Worm (Caenorhabditis elegans) whole organism, young adult: ENCODE data around the gene anp-1.
A peak's percentile ranks its signal among the peaks of the same experiment; 100 is the strongest.

Experiments used
- F22D6.2 ChIP-seq: sonication (generic microtip); optimal IDR thresholded peaks from 2 replicates; lab custom pipeline; 2016; ENCODE audit warnings: mild to moderate bottlenecking, missing genetic modification characterization, missing compliant biosample characterization
- F39B2.1 ChIP-seq: fragments of 200-800 bp; sonication (Bioruptor generic); IDR thresholded peaks from 2 replicates; pipeline ENCODE4 v1.3.6; 2022; ENCODE audit warnings: missing genetic modification reagents, missing genetic modification characterization, missing compliant biosample characterization
- F55B11.4 ChIP-seq: sonication (generic microtip); optimal IDR thresholded peaks from 2 replicates; lab custom pipeline; 2016; ENCODE audit warnings: missing compliant biosample characterization, missing genetic modification characterization, borderline replicate concordance; ENCODE audit not compliant: insufficient read depth
- F57A8.1 ChIP-seq: fragments of 200-800 bp; sonication (Bioruptor generic); optimal IDR thresholded peaks from 2 replicates; lab custom pipeline; 2018; ENCODE audit warnings: mild to moderate bottlenecking, missing genetic modification characterization, moderate library complexity, missing compliant biosample characterization
- K11D2.4 ChIP-seq: fragments of 200-800 bp; sonication (Bioruptor generic); IDR thresholded peaks from 2 replicates; pipeline ENCODE4 v1.3.6; 2022; ENCODE audit warnings: missing genetic modification reagents, missing genetic modification characterization, missing compliant biosample characterization
- Y67H2A.10 ChIP-seq: fragments of 200-800 bp; sonication (Bioruptor generic); conservative IDR thresholded peaks from 2 replicates; pipeline ENCODE4 v1.3.6; 2022; ENCODE audit warnings: missing genetic modification reagents, missing genetic modification characterization, missing compliant biosample characterization
- Y95B8A.8 ChIP-seq: fragments of 200-800 bp; sonication (Bioruptor generic); IDR thresholded peaks from 2 replicates; pipeline ENCODE4 v1.3.6; 2022; ENCODE audit warnings: missing genetic modification reagents, missing genetic modification characterization, missing compliant biosample characterization
- ama-1 ChIP-seq, 3 experiments: fragments of 150-350 bp in 1 of 3; sonication (generic microtip) in 2 of 3; optimal IDR thresholded peaks; 2 replicates each; lab custom pipeline; 2014 to 2018; ENCODE audit warnings: missing biosample characterization in 2 of 3, missing genetic modification characterization in 2 of 3, missing genetic modification reagents in 2 of 3
- aptf-3 ChIP-seq: fragments of 200-800 bp; sonication (Bioruptor generic); IDR thresholded peaks from 2 replicates; pipeline ENCODE4 v1.3.6; 2022; ENCODE audit warnings: missing genetic modification characterization, missing compliant biosample characterization
- atf-7 ChIP-seq: sonication (generic microtip); optimal IDR thresholded peaks from 2 replicates; lab custom pipeline; 2017; ENCODE audit warnings: mild to moderate bottlenecking, missing genetic modification characterization, missing compliant biosample characterization
- attf-3 ChIP-seq: fragments of 200-800 bp; sonication (Bioruptor generic); conservative IDR thresholded peaks from 2 replicates; pipeline ENCODE4 v1.3.6; 2022; ENCODE audit warnings: missing genetic modification reagents, missing genetic modification characterization, missing compliant biosample characterization
- attf-6 ChIP-seq: fragments of 200-800 bp; sonication (Bioruptor generic); IDR thresholded peaks from 2 replicates; pipeline ENCODE4 v1.3.6; 2022; ENCODE audit warnings: missing genetic modification reagents, missing genetic modification characterization, missing compliant biosample characterization
- bed-1 ChIP-seq: fragments of 200-800 bp; sonication (Bioruptor generic); IDR thresholded peaks from 2 replicates; pipeline ENCODE4 v1.3.6; 2022; ENCODE audit warnings: missing genetic modification reagents, missing genetic modification characterization, missing compliant biosample characterization
- ccch-3 ChIP-seq: fragments of 200-800 bp; sonication (Bioruptor generic); optimal IDR thresholded peaks from 2 replicates; lab custom pipeline; 2018; ENCODE audit warnings: mild to moderate bottlenecking, missing genetic modification characterization, missing compliant biosample characterization
- ceh-27 ChIP-seq: fragments of 200-800 bp; sonication (Bioruptor generic); optimal IDR thresholded peaks from 2 replicates; lab custom pipeline; 2018; ENCODE audit warnings: mild to moderate bottlenecking, missing genetic modification characterization, moderate library complexity, missing compliant biosample characterization
- ceh-40 ChIP-seq: fragments of 200-800 bp; sonication (Bioruptor generic); IDR thresholded peaks from 2 replicates; pipeline ENCODE4 v1.3.6; 2022; ENCODE audit warnings: missing genetic modification characterization, missing compliant biosample characterization
- ceh-91 ChIP-seq: fragments of 200-800 bp; sonication (Bioruptor generic); IDR thresholded peaks from 2 replicates; pipeline ENCODE4 v1.3.6; 2022; ENCODE audit warnings: missing genetic modification reagents, missing genetic modification characterization, missing compliant biosample characterization
- dpff-1 ChIP-seq: sonication (generic microtip); optimal IDR thresholded peaks from 2 replicates; lab custom pipeline; 2017; ENCODE audit warnings: mild to moderate bottlenecking, missing genetic modification characterization, missing compliant biosample characterization
- efl-1 ChIP-seq: fragments of 150-350 bp; optimal IDR thresholded peaks from 2 replicates; lab custom pipeline; 2014; ENCODE audit warnings: missing biosample characterization, missing genetic modification reagents, missing genetic modification characterization
- ets-4 ChIP-seq: fragments of 200-800 bp; sonication (Bioruptor generic); optimal IDR thresholded peaks from 2 replicates; lab custom pipeline; 2018; ENCODE audit warnings: mild to moderate bottlenecking, missing genetic modification characterization, missing compliant biosample characterization
- hlh-26 ChIP-seq: fragments of 200-800 bp; sonication (Bioruptor generic); conservative IDR thresholded peaks from 2 replicates; pipeline ENCODE4 v1.3.6; 2022; ENCODE audit warnings: missing genetic modification reagents, missing genetic modification characterization, missing compliant biosample characterization
- hmg-20 ChIP-seq: fragments of 200-800 bp; sonication (Bioruptor generic); IDR thresholded peaks from 2 replicates; pipeline ENCODE4 v1.3.6; 2022; ENCODE audit warnings: missing genetic modification reagents, missing genetic modification characterization, missing compliant biosample characterization
- lag-1 ChIP-seq: fragments of 200-800 bp; sonication (Bioruptor generic); IDR thresholded peaks from 2 replicates; pipeline ENCODE4 v1.3.6; 2022; ENCODE audit warnings: missing genetic modification reagents, missing genetic modification characterization, missing compliant biosample characterization
- let-526 ChIP-seq: fragments of 200-800 bp; sonication (Bioruptor generic); IDR thresholded peaks from 2 replicates; pipeline ENCODE4 v1.3.6; 2022; ENCODE audit warnings: missing genetic modification reagents, missing genetic modification characterization, missing compliant biosample characterization
- lin-35 ChIP-seq, 3 experiments: fragments of 150-350 bp in 2 of 3; sonication (generic microtip) in 1 of 3; optimal IDR thresholded peaks; 2 replicates each; lab custom pipeline; 2014 to 2018; ENCODE audit warnings: missing biosample characterization in 3 of 3, missing genetic modification characterization in 3 of 3, missing genetic modification reagents in 3 of 3
- lin-40 ChIP-seq: sonication (generic microtip); optimal IDR thresholded peaks from 2 replicates; lab custom pipeline; 2016; ENCODE audit warnings: missing genetic modification characterization, mild to moderate bottlenecking, missing compliant biosample characterization, missing genotype, missing genetic modification reagents
- lsl-1 ChIP-seq: fragments of 200-800 bp; sonication (Bioruptor generic); optimal IDR thresholded peaks from 2 replicates; lab custom pipeline; 2018; ENCODE audit warnings: mild to moderate bottlenecking, missing genetic modification characterization, moderate library complexity, missing compliant biosample characterization
- lsy-27 ChIP-seq: sonication (generic microtip); optimal IDR thresholded peaks from 2 replicates; lab custom pipeline; 2017; ENCODE audit warnings: missing genetic modification characterization, mild to moderate bottlenecking, missing compliant biosample characterization, antibody characterized with exemption, missing genotype, borderline replicate concordance; ENCODE audit not compliant: insufficient read depth
- madf-10 ChIP-seq: sonication (generic microtip); optimal IDR thresholded peaks from 2 replicates; lab custom pipeline; 2016; ENCODE audit warnings: mild to moderate bottlenecking, missing genetic modification characterization, missing compliant biosample characterization
- madf-3 ChIP-seq: fragments of 200-800 bp; sonication (Bioruptor generic); IDR thresholded peaks from 2 replicates; pipeline ENCODE4 v1.3.6; 2022; ENCODE audit warnings: missing genetic modification reagents, missing genetic modification characterization, missing compliant biosample characterization
- mel-28 ChIP-seq: sonication (generic microtip); optimal IDR thresholded peaks from 2 replicates; lab custom pipeline; 2016; ENCODE audit warnings: borderline replicate concordance, mild to moderate bottlenecking, missing genetic modification characterization, missing compliant biosample characterization
- mes-4 ChIP-seq: sonication (generic microtip); optimal IDR thresholded peaks from 2 replicates; lab custom pipeline; 2016; ENCODE audit warnings: missing genotype, missing genetic modification characterization, missing compliant biosample characterization
- mxl-1 ChIP-seq: sonication (generic microtip); optimal IDR thresholded peaks from 2 replicates; lab custom pipeline; 2016; ENCODE audit warnings: missing genetic modification characterization, missing compliant biosample characterization
- nhr-120 ChIP-seq: fragments of 200-800 bp; sonication (Bioruptor generic); IDR thresholded peaks from 2 replicates; pipeline ENCODE4 v1.3.6; 2022; ENCODE audit warnings: missing genetic modification characterization, missing compliant biosample characterization
- nhr-179 ChIP-seq: sonication (generic microtip); optimal IDR thresholded peaks from 2 replicates; lab custom pipeline; 2016; ENCODE audit warnings: mild to moderate bottlenecking, missing genetic modification characterization, missing compliant biosample characterization
- pbrm-1 ChIP-seq: fragments of 200-800 bp; sonication (Bioruptor generic); IDR thresholded peaks from 2 replicates; pipeline ENCODE4 v1.3.6; 2022; ENCODE audit warnings: missing genetic modification reagents, missing genetic modification characterization, missing compliant biosample characterization
- rec-8 ChIP-seq, 2 experiments: sonication (generic microtip); optimal IDR thresholded peaks; 2 replicates each; lab custom pipeline; 2016; ENCODE audit warnings: mild to moderate bottlenecking in 2 of 2, missing genetic modification characterization in 2 of 2, missing genetic modification reagents in 2 of 2, missing genotype in 2 of 2, missing biosample characterization in 1 of 2, missing compliant biosample characterization in 1 of 2, moderate library complexity in 1 of 2
- repo-1 ChIP-seq: sonication (generic microtip); optimal IDR thresholded peaks from 2 replicates; lab custom pipeline; 2017; ENCODE audit warnings: mild to moderate bottlenecking, missing genetic modification characterization, missing compliant biosample characterization
- sdz-38 ChIP-seq: sonication (generic microtip); optimal IDR thresholded peaks from 2 replicates; lab custom pipeline; 2016; ENCODE audit warnings: missing genotype, missing genetic modification characterization, missing compliant biosample characterization
- sea-2 ChIP-seq: fragments of 200-800 bp; sonication (Bioruptor generic); IDR thresholded peaks from 2 replicates; pipeline ENCODE4 v1.3.6; 2022; ENCODE audit warnings: missing genetic modification characterization, missing compliant biosample characterization
- snpc-1.3 ChIP-seq: sonication (generic microtip); optimal IDR thresholded peaks from 2 replicates; lab custom pipeline; 2017; ENCODE audit warnings: missing genetic modification characterization, mild to moderate bottlenecking, missing compliant biosample characterization, antibody characterized with exemption, moderate library complexity, missing genotype, missing genetic modification reagents; ENCODE audit not compliant: insufficient read depth
- snpc-3.4 ChIP-seq: sonication (generic microtip); optimal IDR thresholded peaks from 2 replicates; lab custom pipeline; 2017; ENCODE audit warnings: missing genetic modification characterization, mild to moderate bottlenecking, missing compliant biosample characterization, antibody characterized with exemption, moderate library complexity, missing genotype, missing genetic modification reagents
- tbx-9 ChIP-seq: sonication (generic microtip); optimal IDR thresholded peaks from 2 replicates; lab custom pipeline; 2016; ENCODE audit warnings: borderline replicate concordance, missing genetic modification characterization, inconsistent platforms, missing compliant biosample characterization
- tlf-1 ChIP-seq: fragments of 200-800 bp; sonication (Bioruptor generic); optimal IDR thresholded peaks from 2 replicates; lab custom pipeline; 2018; ENCODE audit warnings: mild to moderate bottlenecking, missing genetic modification characterization, missing compliant biosample characterization
- unc-130 ChIP-seq: sonication (generic microtip); optimal IDR thresholded peaks from 2 replicates; lab custom pipeline; 2016; ENCODE audit warnings: missing genetic modification reagents, missing genetic modification characterization, missing compliant biosample characterization
- ztf-18 ChIP-seq: sonication (generic microtip); optimal IDR thresholded peaks from 2 replicates; lab custom pipeline; 2016; ENCODE audit warnings: missing genotype, mild to moderate bottlenecking, missing genetic modification characterization, missing compliant biosample characterization
- ztf-26 ChIP-seq: sonication (generic microtip); optimal IDR thresholded peaks from 2 replicates; lab custom pipeline; 2017; ENCODE audit warnings: missing genetic modification characterization, missing compliant biosample characterization
- ztf-6 ChIP-seq: fragments of 200-800 bp; sonication (Bioruptor generic); IDR thresholded peaks from 2 replicates; pipeline ENCODE4 v1.3.6; 2022; ENCODE audit warnings: missing genetic modification reagents, missing genetic modification characterization, missing compliant biosample characterization

anp-1 gene

DNA sequence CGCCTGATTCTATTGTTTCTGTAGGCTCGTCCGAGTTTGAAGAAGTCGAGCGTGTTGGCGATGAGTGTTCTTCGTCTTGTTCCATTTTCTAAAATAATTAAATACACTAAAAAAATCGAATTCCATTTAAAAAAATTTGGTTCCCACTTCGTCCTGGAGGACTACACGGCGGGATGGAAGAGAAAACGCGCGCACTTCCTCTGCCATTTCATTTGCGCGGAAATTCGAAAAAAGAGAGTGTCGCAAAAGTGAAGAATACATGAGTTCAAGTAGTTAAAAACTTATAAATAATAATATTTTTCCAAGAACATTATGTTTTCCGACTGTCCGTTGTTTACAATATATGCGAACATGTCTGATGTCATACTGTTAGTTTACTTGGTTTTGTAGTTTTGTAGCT lies 10.7 kb downstream of the anp-1 start, which contains the start of gene T07F10.3 (continued):
- peak; percentile 90 for TF ChIP-seq madf-3 (GFP tag; lab: Robert Waterston, UW)
- peak; percentile 47 for TF ChIP-seq tlf-1 (GFP tag; lab: Kevin White, UChicago)
- TF ChIP-seq hlh-26 = no peak
- TF ChIP-seq repo-1 (tag; lab: Kevin White, UChicago) = no peak
- TF ChIP-seq ceh-40 (GFP tag; lab: Robert Waterston, UW) = peak; percentile 58; the same call in 1 of the 2 replicates
- peak; percentile 74 for TF ChIP-seq madf-10 (tag; lab: Kevin White, UChicago)
- TF ChIP-seq ztf-26 (tag; lab: Kevin White, UChicago) = no peak
- peak; percentile 78 for TF ChIP-seq K11D2.4 (GFP tag; lab: Robert Waterston, UW)
- no peak for TF ChIP-seq mel-28 (tag; lab: Kevin White, UChicago)
- TF ChIP-seq let-526 (GFP tag; lab: Robert Waterston, UW) = peak; percentile 84
- peak; percentile 82 for TF ChIP-seq efl-1 (GFP tag; lab: Kevin White, UChicago)
- TF ChIP-seq lin-40 = peak; percentile 84
- TF ChIP-seq lag-1 (GFP tag; lab: Robert Waterston, UW) = 0 out of 2 replicates have a peak, but pooled peaks have one; percentile 81
- TF ChIP-seq attf-6 (GFP tag; lab: Robert Waterston, UW) = no peak
- TF ChIP-seq pbrm-1 (GFP tag; lab: Robert Waterston, UW) = peak; percentile 76
- peak; percentile 81 for TF ChIP-seq hmg-20 (GFP tag; lab: Robert Waterston, UW)
- TF ChIP-seq tbx-9 (tag; lab: Kevin White, UChicago) = no peak
- TF ChIP-seq ceh-27 (GFP tag; lab: Kevin White, UChicago) = peak; percentile 95
- TF ChIP-seq sea-2 (GFP tag; lab: Robert Waterston, UW) = peak; percentile 76; the same call in 1 of the 2 replicates
- TF ChIP-seq Y95B8A.8 (GFP tag; lab: Robert Waterston, UW) = no peak
- no peak for TF ChIP-seq dpff-1
- peak; percentile 77 for TF ChIP-seq F22D6.2
- TF ChIP-seq ama-1 (optimal IDR thresholded peaks at IDR 0.05; lab: Kevin White, UChicago) = no peak
- TF ChIP-seq ama-1 (GFP tag; optimal IDR thresholded peaks at IDR 0.05; lab: Kevin White, UChicago) = no peak
- peak; percentile 56 for TF ChIP-seq snpc-3.4 (tag; lab: Kevin White, UChicago)
- no peak for TF ChIP-seq bed-1 (GFP tag; lab: Robert Waterston, UW)
- peak; percentile 48; the same call in 1 of the 2 replicates for TF ChIP-seq ceh-91 (GFP tag; lab: Robert Waterston, UW)
- peak; percentile 55 for TF ChIP-seq lsl-1
- no peak for TF ChIP-seq F55B11.4 (tag; lab: Kevin White, UChicago)
- peak; percentile 15 for TF ChIP-seq snpc-1.3 (tag; lab: Kevin White, UChicago)
- TF ChIP-seq aptf-3 (GFP tag; lab: Robert Waterston, UW) = no peak
- no peak for TF ChIP-seq mxl-1
- TF ChIP-seq ztf-18 (tag; lab: Kevin White, UChicago) = no peak
- TF ChIP-seq ets-4 (GFP tag; lab: Kevin White, UChicago) = no peak
- no peak for TF ChIP-seq nhr-120 (GFP tag; lab: Robert Waterston, UW)
- TF ChIP-seq lsy-27 = no peak
- TF ChIP-seq rec-8 (tag; optimal IDR thresholded peaks at IDR 0.05; lab: Kevin White, UChicago) = peak; percentile 76 to 85
- no peak for TF ChIP-seq mes-4 (tag; lab: Kevin White, UChicago)
- no peak for TF ChIP-seq F39B2.1 (GFP tag; lab: Robert Waterston, UW)
- TF ChIP-seq unc-130 (GFP tag; lab: Kevin White, UChicago) = peak; percentile 95
- TF ChIP-seq sdz-38 (tag; lab: Kevin White, UChicago) = no peak
- TF ChIP-seq attf-3 (GFP tag; lab: Robert Waterston, UW) = peak; percentile 75
- TF ChIP-seq F57A8.1 (GFP tag; lab: Kevin White, UChicago) = no peak
- peak; percentile 94 for TF ChIP-seq ccch-3 (GFP tag; lab: Kevin White, UChicago)
- TF ChIP-seq atf-7 (tag; lab: Kevin White, UChicago) = peak; percentile 57
- 0 out of 2 replicates have a peak, but pooled peaks have one; percentile 40 for TF ChIP-seq ztf-6
- no peak for TF ChIP-seq Y67H2A.10 (GFP tag; lab: Robert Waterston, UW)
- peak; percentile 42 to 94 (median 52) for TF ChIP-seq lin-35 (GFP tag; optimal IDR thresholded peaks at IDR 0.05; lab: Kevin White, UChicago)
- no peak for TF ChIP-seq nhr-179 (tag; lab: Kevin White, UChicago)
